Worm (Caenorhabditis elegans): ENCODE results near the gene srg-67.

ce11 chrV:5427860-5428259 lies 34.9 kb downstream of the srg-67 start, which contains the start of gene rhr-1:
- TF ChIP-seq zag-1 (tag; optimal IDR thresholded peaks at IDR 0.05): no peak
- no peak for TF ChIP-seq fkh-4 (tag; optimal IDR thresholded peaks at IDR 0.05; ENCODE audit: borderline replicate concordance)
- TF ChIP-seq mdl-1 (tag; optimal IDR thresholded peaks at IDR 0.05): no peak
- no peak for TF ChIP-seq fos-1 (tag; optimal IDR thresholded peaks at IDR 0.05)
- TF ChIP-seq ceh-82 (tag; optimal IDR thresholded peaks at IDR 0.05): no peak
- TF ChIP-seq rnt-1 (tag; optimal IDR thresholded peaks at IDR 0.05): no peak
- TF ChIP-seq pqm-1 (tag; optimal IDR thresholded peaks at IDR 0.05): no peak
- no peak for TF ChIP-seq elt-2 (tag; optimal IDR thresholded peaks at IDR 0.05)
- no peak for TF ChIP-seq ama-1 (optimal IDR thresholded peaks at IDR 0.05)
- no peak for TF ChIP-seq lir-3 (tag; optimal IDR thresholded peaks at IDR 0.05; ENCODE audit: poor library complexity)

Data from whole organism, L1 larva.